Fruit fly (Drosophila melanogaster) whole organism, embryonic: ENCODE results near the gene CG4465.

Experiments
- Antp ChIP-seq: fragments of 200-800 bp; sonication (Bioruptor generic); optimal IDR thresholded peaks from 3 replicates; lab custom pipeline; 2016; ENCODE audit warnings: missing biosample characterization, missing genetic modification characterization
- CG11695 ChIP-seq: fragments of 200-800 bp; sonication (Bioruptor generic); IDR thresholded peaks from 3 replicates; pipeline ENCODE4 v1.3.6; 2022; ENCODE audit warnings: missing biosample characterization, missing genetic modification characterization
- CG12104 ChIP-seq: fragments of 200-800 bp; sonication (Bioruptor generic); optimal IDR thresholded peaks from 3 replicates; lab custom pipeline; 2016; ENCODE audit warnings: missing biosample characterization, missing genetic modification characterization
- CG12942 ChIP-seq: fragments of 200-800 bp; sonication (Bioruptor generic); optimal IDR thresholded peaks from 3 replicates; lab custom pipeline; 2016; ENCODE audit warnings: missing biosample characterization, missing genetic modification characterization
- CG13287 ChIP-seq: fragments of 200-800 bp; sonication (Bioruptor generic); IDR thresholded peaks from 2 replicates; pipeline ENCODE4 v1.3.6; 2022; ENCODE audit warnings: missing biosample characterization, missing genetic modification characterization; ENCODE audit not compliant: partially characterized antibody
- CG13775 ChIP-seq: fragments of 200-800 bp; sonication (Bioruptor generic); optimal IDR thresholded peaks from 3 replicates; lab custom pipeline; 2017; ENCODE audit warnings: missing biosample characterization, mild to moderate bottlenecking, missing genetic modification characterization
- CG14050 ChIP-seq: fragments of 200-800 bp; sonication (Bioruptor generic); IDR thresholded peaks from 3 replicates; pipeline ENCODE4 v1.3.6; 2022; ENCODE audit warnings: missing biosample characterization, missing genetic modification characterization
- CG14860 ChIP-seq: fragments of 200-800 bp; sonication (Bioruptor generic); IDR thresholded peaks from 3 replicates; pipeline ENCODE4 v1.3.6; 2022; ENCODE audit warnings: missing biosample characterization, missing genetic modification characterization; ENCODE audit not compliant: partially characterized antibody
- CG14965 ChIP-seq: fragments of 200-800 bp; sonication (Bioruptor generic); optimal IDR thresholded peaks from 2 replicates; lab custom pipeline; 2016; ENCODE audit warnings: missing biosample characterization, missing genetic modification characterization, borderline replicate concordance
- CG15269 ChIP-seq: fragments of 200-800 bp; sonication (Bioruptor generic); optimal IDR thresholded peaks from 2 replicates; lab custom pipeline; 2018; ENCODE audit warnings: missing biosample characterization, mild to moderate bottlenecking, missing genetic modification characterization, moderate library complexity
- CG1603 ChIP-seq: fragments of 200-800 bp; sonication (Bioruptor generic); optimal IDR thresholded peaks from 2 replicates; lab custom pipeline; 2019; ENCODE audit warnings: missing biosample characterization, mild to moderate bottlenecking, missing genetic modification characterization, moderate library complexity
- CG1832 ChIP-seq: fragments of 200-800 bp; sonication (Bioruptor generic); optimal IDR thresholded peaks from 2 replicates; lab custom pipeline; 2017; ENCODE audit warnings: missing biosample characterization, mild to moderate bottlenecking, missing genetic modification characterization, inconsistent platforms
- CG2889 ChIP-seq: fragments of 200-800 bp; sonication (Bioruptor generic); IDR thresholded peaks from 3 replicates; pipeline ENCODE4 v1.3.6; 2022; ENCODE audit warnings: missing biosample characterization, missing genetic modification characterization
- CG32772 ChIP-seq: fragments of 200-800 bp; sonication (Bioruptor generic); IDR thresholded peaks from 2 replicates; pipeline ENCODE4 v1.3.6; 2022; ENCODE audit warnings: missing biosample characterization, missing genetic modification characterization
- CG33557 ChIP-seq: fragments of 200-800 bp; sonication (Bioruptor generic); optimal IDR thresholded peaks from 2 replicates; lab custom pipeline; 2019; ENCODE audit warnings: missing biosample characterization, mild to moderate bottlenecking, missing genetic modification characterization, moderate library complexity
- CG42726 ChIP-seq: fragments of 200-800 bp; sonication (Bioruptor generic); IDR thresholded peaks from 2 replicates; pipeline ENCODE4 v1.3.6; 2022; ENCODE audit warnings: missing biosample characterization, missing genetic modification characterization; ENCODE audit not compliant: partially characterized antibody
- CG4282 ChIP-seq: fragments of 200-800 bp; sonication (Bioruptor generic); optimal IDR thresholded peaks from 2 replicates; lab custom pipeline; 2016; ENCODE audit warnings: missing biosample characterization, missing genetic modification characterization
- CG7928 ChIP-seq: fragments of 200-800 bp; sonication (Bioruptor generic); optimal IDR thresholded peaks from 2 replicates; lab custom pipeline; 2017; ENCODE audit warnings: missing biosample characterization, mild to moderate bottlenecking, missing genetic modification characterization
- CHES-1-like ChIP-seq: fragments of 200-800 bp; sonication (Bioruptor generic); optimal IDR thresholded peaks from 2 replicates; lab custom pipeline; 2016; ENCODE audit warnings: missing biosample characterization, missing genetic modification characterization
- GATAe ChIP-seq: fragments of 200-800 bp; sonication (Bioruptor generic); conservative IDR thresholded peaks from 2 replicates; pipeline ENCODE4 v1.3.6; 2022; ENCODE audit warnings: missing biosample characterization, missing genetic modification characterization
- Gsc ChIP-seq: fragments of 200-800 bp; sonication (Bioruptor generic); IDR thresholded peaks from 2 replicates; pipeline ENCODE4 v1.3.6; 2022; ENCODE audit warnings: missing biosample characterization, missing genetic modification characterization
- HHEX ChIP-seq: fragments of 200-800 bp; sonication (Bioruptor generic); optimal IDR thresholded peaks from 3 replicates; lab custom pipeline; 2017; ENCODE audit warnings: missing biosample characterization, mild to moderate bottlenecking, missing genetic modification characterization, missing genetic modification reagents
- Kr ChIP-seq: fragments of 200-800 bp; sonication (Bioruptor generic); optimal IDR thresholded peaks from 2 replicates; lab custom pipeline; 2017; ENCODE audit warnings: missing biosample characterization, mild to moderate bottlenecking, missing genetic modification characterization
- Mad ChIP-seq: fragments of 200-800 bp; sonication (Bioruptor generic); optimal IDR thresholded peaks from 2 replicates; lab custom pipeline; 2016; ENCODE audit warnings: missing biosample characterization, missing genetic modification characterization
- Nf-YB ChIP-seq: fragments of 200-800 bp; sonication (Bioruptor generic); optimal IDR thresholded peaks from 3 replicates; lab custom pipeline; 2019; ENCODE audit warnings: missing biosample characterization, mild to moderate bottlenecking, missing genetic modification characterization, moderate library complexity
- Nf-YC ChIP-seq: fragments of 200-800 bp; optimal IDR thresholded peaks from 3 replicates; lab custom pipeline; 2019; ENCODE audit warnings: missing biosample characterization, mild to moderate bottlenecking, missing genetic modification characterization, moderate library complexity
- Pdp1 ChIP-seq, 2 experiments: fragments of 200-800 bp; sonication (Bioruptor generic); optimal IDR thresholded peaks; 3 replicates each; lab custom pipeline; 2016; ENCODE audit warnings: missing biosample characterization in 2 of 2, missing genetic modification characterization in 2 of 2, mild to moderate bottlenecking in 1 of 2, moderate library complexity in 1 of 2
- Sry-δ ChIP-seq: fragments of 200-800 bp; sonication (Bioruptor generic); optimal IDR thresholded peaks from 2 replicates; lab custom pipeline; 2016; ENCODE audit warnings: missing biosample characterization, missing genetic modification characterization
- Stat92E ChIP-seq, 3 experiments: fragments of >200 bp in 2 of 3; fragments of 200-800 bp in 1 of 3; sonication (Bioruptor generic) in 1 of 3; optimal IDR thresholded peaks; 2 replicates each; lab custom pipeline; 2017 to 2019; ENCODE audit warnings: missing biosample characterization in 3 of 3, missing genetic modification characterization in 3 of 3, mild to moderate bottlenecking in 1 of 3, moderate library complexity in 1 of 3
- ato ChIP-seq: fragments of 200-800 bp; sonication (Bioruptor generic); IDR thresholded peaks from 2 replicates; pipeline ENCODE4 v1.3.6; 2022; ENCODE audit warnings: missing biosample characterization, missing genetic modification characterization; ENCODE audit not compliant: partially characterized antibody
- bigmax ChIP-seq: fragments of 200-800 bp; sonication (Bioruptor generic); optimal IDR thresholded peaks from 2 replicates; lab custom pipeline; 2018; ENCODE audit warnings: missing biosample characterization, mild to moderate bottlenecking, missing genetic modification characterization
- crol ChIP-seq: fragments of 200-800 bp; sonication (Bioruptor generic); IDR thresholded peaks from 2 replicates; pipeline ENCODE4 v1.3.6; 2022; ENCODE audit warnings: missing biosample characterization, missing genetic modification characterization
- dati ChIP-seq: fragments of 200-800 bp; sonication (Bioruptor generic); IDR thresholded peaks from 2 replicates; pipeline ENCODE4 v1.3.6; 2022; ENCODE audit warnings: missing biosample characterization, missing genetic modification characterization
- dysf ChIP-seq: fragments of 200-800 bp; sonication (Bioruptor generic); IDR thresholded peaks from 3 replicates; pipeline ENCODE4 v1.3.6; 2022; ENCODE audit warnings: missing biosample characterization, missing genetic modification characterization
- fru ChIP-seq: fragments of >200 bp; optimal IDR thresholded peaks from 2 replicates; lab custom pipeline; 2017
- gce ChIP-seq: fragments of 200-800 bp; sonication (Bioruptor generic); IDR thresholded peaks from 3 replicates; pipeline ENCODE4 v1.3.6; 2022; ENCODE audit warnings: missing biosample characterization, missing genetic modification characterization
- gsb ChIP-seq: fragments of 200-800 bp; sonication (Bioruptor generic); IDR thresholded peaks from 2 replicates; pipeline ENCODE4 v1.3.6; 2022; ENCODE audit warnings: missing biosample characterization, missing genetic modification characterization
- h ChIP-seq: fragments of >200 bp; optimal IDR thresholded peaks from 2 replicates; lab custom pipeline; 2017
- kah ChIP-seq: fragments of 200-800 bp; sonication (Bioruptor generic); optimal IDR thresholded peaks from 2 replicates; lab custom pipeline; 2018; ENCODE audit warnings: missing biosample characterization, mild to moderate bottlenecking, missing genetic modification characterization
- oc ChIP-seq: fragments of 200-800 bp; sonication (Bioruptor generic); optimal IDR thresholded peaks from 2 replicates; lab custom pipeline; 2018; ENCODE audit warnings: missing biosample characterization, mild to moderate bottlenecking, missing genetic modification characterization, moderate library complexity
- pb ChIP-seq: fragments of 200-800 bp; sonication (Bioruptor generic); optimal IDR thresholded peaks from 3 replicates; lab custom pipeline; 2016; ENCODE audit warnings: missing biosample characterization, missing genetic modification characterization
- phol ChIP-seq: fragments of 200-800 bp; sonication (Bioruptor generic); optimal IDR thresholded peaks from 3 replicates; lab custom pipeline; 2018; ENCODE audit warnings: missing biosample characterization, mild to moderate bottlenecking, missing genetic modification characterization, moderate library complexity
- row ChIP-seq: fragments of 200-800 bp; sonication (Bioruptor generic); IDR thresholded peaks from 3 replicates; pipeline ENCODE4 v1.3.6; 2022; ENCODE audit warnings: missing biosample characterization, missing genetic modification characterization
- slp2 ChIP-seq: fragments of 200-800 bp; sonication (Bioruptor generic); optimal IDR thresholded peaks from 2 replicates; lab custom pipeline; 2016; ENCODE audit warnings: missing biosample characterization, missing genetic modification characterization
- sob ChIP-seq: fragments of 200-800 bp; sonication (Bioruptor generic); IDR thresholded peaks from 2 replicates; pipeline ENCODE4 v1.3.6; 2022; ENCODE audit warnings: missing biosample characterization, missing genetic modification characterization
- sug ChIP-seq: fragments of 200-800 bp; optimal IDR thresholded peaks from 2 replicates; lab custom pipeline; 2019; ENCODE audit warnings: missing biosample characterization, mild to moderate bottlenecking, missing genetic modification characterization, moderate library complexity
- trem ChIP-seq: fragments of 200-800 bp; optimal IDR thresholded peaks from 3 replicates; lab custom pipeline; 2019; ENCODE audit warnings: missing biosample characterization, mild to moderate bottlenecking, missing genetic modification characterization, moderate library complexity
- trh ChIP-seq: fragments of 200-800 bp; sonication (Bioruptor generic); optimal IDR thresholded peaks from 2 replicates; lab custom pipeline; 2016; ENCODE audit warnings: missing biosample characterization, missing genetic modification characterization
- wor ChIP-seq: fragments of 200-800 bp; sonication (Bioruptor generic); IDR thresholded peaks from 2 replicates; pipeline ENCODE4 v1.3.6; 2022; ENCODE audit warnings: missing biosample characterization, missing genetic modification characterization
- zfh1 ChIP-seq: fragments of 200-800 bp; sonication (Bioruptor generic); IDR thresholded peaks from 3 replicates; pipeline ENCODE4 v1.3.6; 2022; ENCODE audit warnings: missing biosample characterization, missing genetic modification characterization

CG4465 gene

dm6 chr3R:19889603-19890187, 27.9 kb downstream of the CG4465 start (continued):
- peak; percentile 39 for TF ChIP-seq trem (tag; lab: Kevin White, UChicago)
- TF ChIP-seq CG14860 (GFP tag; lab: Robert Waterston, UW), result no peak
- no peak for TF ChIP-seq gce
- no peak for TF ChIP-seq CG42726 (GFP tag; lab: Robert Waterston, UW)
- TF ChIP-seq CG13775 (GFP tag; lab: Kevin White, UChicago), result peak; percentile 43
- TF ChIP-seq sob (GFP tag; lab: Robert Waterston, UW), result peak; percentile 58; the same call in 1 of the 2 replicates
- no peak for TF ChIP-seq CHES-1-like (GFP tag; lab: Kevin White, UChicago)
- no peak for TF ChIP-seq ato (GFP tag; lab: Robert Waterston, UW)
- TF ChIP-seq sug (tag; lab: Kevin White, UChicago), result peak; percentile 60
- no peak for TF ChIP-seq CG1832
- TF ChIP-seq CG13287 (GFP tag; lab: Robert Waterston, UW), result peak; percentile 29
- TF ChIP-seq CG15269 (tag; lab: Kevin White, UChicago), result peak; percentile 80
- TF ChIP-seq oc (tag; lab: Kevin White, UChicago), result peak; percentile 36
- TF ChIP-seq slp2 (GFP tag; lab: Kevin White, UChicago), result no peak
- no peak for TF ChIP-seq Kr (GFP tag; lab: Kevin White, UChicago)
- TF ChIP-seq kah (GFP tag; lab: Kevin White, UChicago), result peak; percentile 44
- no peak for TF ChIP-seq Mad
- TF ChIP-seq crol (GFP tag; lab: Robert Waterston, UW), result no peak
- peak; percentile 41 for TF ChIP-seq Nf-YB
- TF ChIP-seq dati (GFP tag; lab: Robert Waterston, UW), result no peak
- peak; percentile 76 for TF ChIP-seq CG11695
- TF ChIP-seq CG2889 (GFP tag; lab: Robert Waterston, UW), result 0 out of 3 replicates have a peak, but pooled peaks have one; percentile 17
- TF ChIP-seq CG33557, result no peak
- TF ChIP-seq CG7928 (GFP tag; lab: Kevin White, UChicago), result peak; percentile 50
- TF ChIP-seq Pdp1 (GFP tag; optimal IDR thresholded peaks at IDR 0.05; lab: Kevin White, UChicago), result peak in 1 of 2 experiments; percentile 34
- no peak for TF ChIP-seq CG14965 (GFP tag; lab: Kevin White, UChicago)
- TF ChIP-seq HHEX (GFP tag; lab: Kevin White, UChicago), result peak; percentile 83
- peak; percentile 79 for TF ChIP-seq dysf (GFP tag; lab: Robert Waterston, UW)
- no peak for TF ChIP-seq Antp (GFP tag; lab: Kevin White, UChicago)
- 0 out of 2 replicates have a peak, but pooled peaks have one; percentile 43 for TF ChIP-seq gsb (GFP tag; lab: Robert Waterston, UW)
- TF ChIP-seq h, result no peak
- TF ChIP-seq zfh1, result no peak
- TF ChIP-seq trh (GFP tag; lab: Kevin White, UChicago), result no peak
- TF ChIP-seq row (GFP tag; lab: Robert Waterston, UW), result peak; percentile 79
- TF ChIP-seq Gsc, result no peak
- no peak for TF ChIP-seq fru (lab: Kevin White, UChicago)
- TF ChIP-seq CG4282 (GFP tag; lab: Kevin White, UChicago), result no peak
- peak; percentile 55 for TF ChIP-seq Nf-YC (tag; lab: Kevin White, UChicago)
- TF ChIP-seq phol, result peak; percentile 78
- TF ChIP-seq GATAe (GFP tag; lab: Robert Waterston, UW), result no peak
- TF ChIP-seq CG32772, result no peak
- TF ChIP-seq Sry-δ (GFP tag; lab: Kevin White, UChicago), result no peak
- no peak for TF ChIP-seq Stat92E (GFP tag; optimal IDR thresholded peaks at IDR 0.05; lab: Kevin White, UChicago)
- TF ChIP-seq CG1603, result no peak
- no peak for TF ChIP-seq bigmax (GFP tag; lab: Kevin White, UChicago)
- peak; percentile 11; the same call in 1 of the 2 replicates for TF ChIP-seq wor (GFP tag; lab: Robert Waterston, UW)
- peak; percentile 39 for TF ChIP-seq CG12942 (GFP tag; lab: Kevin White, UChicago)
- peak; percentile 64 for TF ChIP-seq CG12104
- peak; percentile 20; the same call in 1 of the 3 replicates for TF ChIP-seq CG14050 (GFP tag; lab: Robert Waterston, UW)
- TF ChIP-seq pb (GFP tag; lab: Kevin White, UChicago), result no peak
